Fruit fly (Drosophila melanogaster): Measurements from ENCODE around the gene CG15764.

DNA sequence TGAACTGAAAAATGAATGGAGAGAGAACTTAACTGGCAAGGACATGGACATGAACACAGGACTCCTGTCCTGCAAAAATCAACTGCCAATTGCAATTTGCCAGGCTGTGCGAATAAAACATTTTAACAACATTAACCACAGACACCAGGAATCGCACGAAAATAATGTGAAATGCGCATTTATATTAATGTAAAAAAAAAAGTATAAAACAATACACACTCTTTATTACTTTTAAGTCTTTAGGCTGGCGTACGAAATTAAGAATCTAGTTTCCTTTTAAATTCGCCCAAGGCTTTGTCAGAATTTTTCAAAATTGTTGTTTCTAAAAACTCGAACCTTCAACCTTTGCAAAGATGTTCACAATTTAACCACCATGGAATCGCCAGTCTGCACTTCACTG, 23.9 kb upstream of the CG15764 start, which contains the start of gene CG12729:
- TF ChIP-seq Gug (GFP tag; IDR thresholded peaks at IDR 0.05) = no peak
- no peak for TF ChIP-seq CG1621 (tag; optimal IDR thresholded peaks at IDR 0.05)

All from whole organism, prepupa.